Fruit fly (Drosophila melanogaster): ENCODE measurements around the gene CG31710.

- no peak for TF ChIP-seq CG8478 (optimal IDR thresholded peaks at IDR 0.05)
- TF ChIP-seq CTCF (optimal IDR thresholded peaks at IDR 0.05), result no peak
Measured at dm6 chr2L:9700454-9700853, 5.3 kb downstream of the CG31710 start, which contains the start of gene pelo.

All from S2 (cell line).